Fruit fly (Drosophila melanogaster) S2 (cell line): ENCODE data around the gene sac.

ENCODE experiments used
- CG8478 ChIP-seq: fragments of >200 bp; optimal IDR thresholded peaks from 2 replicates; lab custom pipeline; 2018
- CTCF ChIP-seq, 2 experiments: fragments of >200 bp; optimal IDR thresholded peaks; 2 replicates each; lab custom pipeline; 2018

sac gene

dm6 chr3R:4468926-4469325 is 11.7 kb upstream of the sac start:
- TF ChIP-seq CTCF (optimal IDR thresholded peaks at IDR 0.05; lab: Kevin White, UChicago) (no peak), CG8478 (lab: Kevin White, UChicago) (no peak)

dm6 chr3R:4470695-4471046 is 9.9 kb upstream of the sac start:
- TF ChIP-seq CTCF (optimal IDR thresholded peaks at IDR 0.05; lab: Kevin White, UChicago) (no peak), CG8478 (lab: Kevin White, UChicago) (no peak)

DNA sequence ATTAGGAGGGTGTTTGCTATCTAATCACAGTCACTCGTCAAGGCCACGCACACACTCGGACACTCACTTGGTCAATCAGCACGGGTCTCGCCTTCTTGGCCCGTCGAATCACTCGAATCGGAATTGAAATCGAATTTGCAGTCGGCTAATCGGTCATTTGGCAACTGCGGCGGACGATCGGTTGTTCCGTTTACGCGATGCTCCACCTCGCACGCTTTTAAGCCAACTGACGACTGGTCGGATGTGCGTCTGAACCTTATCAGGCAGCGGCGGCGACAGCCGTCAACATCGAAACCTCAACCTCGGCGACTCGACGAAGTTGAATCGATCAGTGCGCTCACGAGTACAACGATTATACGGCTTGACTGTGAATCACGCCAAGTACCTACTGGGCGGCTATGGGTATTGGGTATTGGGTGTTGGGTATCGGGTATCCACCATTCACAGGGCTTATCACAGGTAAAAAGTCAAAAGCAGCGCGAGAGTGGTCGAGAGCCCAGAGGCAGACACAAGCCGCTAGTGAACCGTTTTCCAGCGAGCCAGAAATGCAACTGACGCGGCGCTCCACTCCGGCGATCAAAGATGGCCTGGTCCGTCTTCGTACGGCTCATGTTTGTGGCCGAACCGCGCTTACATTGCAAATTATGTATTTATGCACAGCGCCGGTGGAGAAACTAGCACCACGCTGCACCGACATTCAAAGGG is 9.4 kb upstream of the sac start:
- TF ChIP-seq CTCF (optimal IDR thresholded peaks at IDR 0.05; lab: Kevin White, UChicago) (no peak), CG8478 (lab: Kevin White, UChicago) (no peak)

dm6 chr3R:4471846-4472693 is 8.5 kb upstream of the sac start:
- TF ChIP-seq CTCF (optimal IDR thresholded peaks at IDR 0.05; lab: Kevin White, UChicago) (no peak), CG8478 (lab: Kevin White, UChicago) (no peak)

- no peak for TF ChIP-seq CTCF (optimal IDR thresholded peaks at IDR 0.05; lab: Kevin White, UChicago)
- no peak for TF ChIP-seq CG8478 (lab: Kevin White, UChicago)
These were observed 8.0 kb upstream of the sac start for dm6 chr3R:4472694-4472975.

dm6 chr3R:4475378-4475777 is 5.2 kb upstream of the sac start:
- TF ChIP-seq CG8478 (lab: Kevin White, UChicago) = no peak
- TF ChIP-seq CTCF (optimal IDR thresholded peaks at IDR 0.05; lab: Kevin White, UChicago) = no peak

DNA sequence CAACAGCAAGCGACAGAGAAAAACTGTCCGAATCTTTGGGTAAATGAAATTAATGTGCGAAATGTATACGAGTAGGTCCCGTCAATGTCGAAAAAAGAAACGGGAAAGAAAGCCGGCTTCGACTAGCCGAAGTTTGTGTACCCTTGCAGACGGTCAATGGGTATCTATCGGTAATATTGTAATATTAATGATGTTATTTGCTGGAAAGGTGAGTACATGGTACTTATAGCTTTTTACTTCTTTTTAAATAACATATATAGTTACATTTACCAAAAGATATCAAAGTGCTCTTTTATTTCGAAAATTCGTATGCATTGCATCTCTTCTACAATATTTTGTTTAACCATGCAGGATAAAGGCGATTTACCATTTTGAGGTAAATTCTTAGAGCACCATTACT is 4.6 kb upstream of the sac start:
- TF ChIP-seq CG8478 (lab: Kevin White, UChicago) (no peak), CTCF (optimal IDR thresholded peaks at IDR 0.05; lab: Kevin White, UChicago) (no peak)

DNA sequence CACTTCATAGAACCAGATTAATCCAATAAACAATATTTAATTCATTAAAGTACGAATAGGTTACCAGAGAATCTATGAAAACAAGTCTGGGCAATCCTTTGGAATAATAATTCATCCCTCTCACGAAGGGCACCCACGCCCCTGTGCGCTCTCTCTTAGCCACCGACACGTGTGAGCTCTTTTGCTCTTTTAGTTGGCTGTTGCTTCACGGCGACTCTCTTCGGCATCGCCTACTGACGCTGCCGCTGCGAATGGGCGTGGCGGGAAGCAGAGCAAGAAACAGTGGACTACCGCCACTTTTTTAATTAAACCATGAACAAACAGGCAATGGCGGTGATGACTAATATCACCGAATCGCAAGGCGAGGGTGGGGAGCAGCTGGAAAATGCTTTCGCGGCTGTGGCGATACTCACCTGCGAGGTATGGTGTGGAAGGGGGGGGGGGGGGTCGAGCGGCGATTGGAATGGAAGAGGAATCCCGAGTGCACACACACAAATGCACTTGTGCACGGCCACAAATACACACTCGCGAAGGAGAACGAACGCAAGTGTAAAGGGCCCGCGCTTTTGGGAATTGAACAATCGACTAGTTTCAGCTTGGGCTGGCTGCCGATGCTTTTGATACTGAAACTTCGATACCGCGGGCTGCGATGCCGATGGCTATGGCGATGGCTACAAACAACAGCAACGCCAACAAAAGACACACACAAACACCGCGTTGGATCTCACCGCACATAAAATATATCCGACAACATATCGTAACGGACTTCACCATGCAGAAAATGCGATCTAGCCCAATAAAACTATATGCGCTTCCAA is 2.2 kb upstream of the sac start:
- TF ChIP-seq CG8478 (lab: Kevin White, UChicago) (no peak), CTCF (optimal IDR thresholded peaks at IDR 0.05; lab: Kevin White, UChicago) (no peak)

DNA sequence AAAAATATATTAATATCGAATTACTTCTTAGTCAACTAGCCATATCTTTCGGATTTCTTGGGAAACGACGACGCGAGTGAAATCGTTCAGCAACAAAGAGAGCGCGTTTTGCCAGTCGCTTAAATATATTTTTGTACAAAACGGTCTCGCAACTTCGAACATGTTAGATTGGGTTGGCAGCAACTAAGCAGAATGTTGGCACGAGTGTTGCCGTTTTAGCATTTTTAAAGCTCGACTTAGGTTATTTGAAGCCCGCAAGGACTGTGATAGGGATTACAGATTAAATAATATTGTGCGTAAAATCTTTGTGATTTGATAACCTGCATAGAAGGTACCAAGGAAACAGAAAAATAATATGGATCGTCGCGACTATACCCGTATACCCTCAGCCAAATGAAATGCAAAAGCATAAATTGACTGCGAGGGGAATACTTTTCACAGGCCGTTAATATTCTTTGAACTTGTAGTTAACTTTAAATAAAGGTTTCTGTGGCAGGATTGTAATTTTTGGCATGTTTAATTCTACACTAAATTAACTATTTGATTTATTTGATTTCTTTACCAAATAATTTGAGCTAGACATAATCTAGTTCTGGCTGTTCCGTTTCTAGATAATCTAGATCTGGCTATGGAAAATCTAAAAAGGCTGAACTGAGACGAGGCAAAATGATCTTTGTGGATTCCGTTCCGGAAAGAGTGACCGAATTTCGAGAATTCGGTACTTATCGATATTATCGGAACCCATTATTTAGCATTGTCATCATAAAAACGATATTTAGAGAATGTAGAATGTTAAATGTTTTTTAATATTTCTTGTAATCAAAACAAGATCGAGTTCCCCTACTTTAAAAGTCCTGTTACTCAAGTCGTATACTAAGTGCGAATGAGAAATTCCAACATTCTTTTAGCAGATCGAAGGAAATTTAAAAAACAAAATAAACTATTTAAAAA is 1.3 kb upstream of the sac start, which contains the start of gene CG31523:
TSS of gene CG31523 (minus strand) at position 170 of the 951 bp plus-strand sequence.
- TF ChIP-seq CG8478 (lab: Kevin White, UChicago) (no peak), CTCF (optimal IDR thresholded peaks at IDR 0.05; lab: Kevin White, UChicago) (peak in 1 of 2 experiments; percentile 28)

- TF ChIP-seq CTCF (optimal IDR thresholded peaks at IDR 0.05; lab: Kevin White, UChicago) (no peak), CG8478 (lab: Kevin White, UChicago) (no peak)
These were observed 4.4 kb downstream of the sac start, which contains the start of gene Fip1 for dm6 chr3R:4484999-4485398. Gene Fip1 (plus strand): TSS chr3R:4485008.

DNA sequence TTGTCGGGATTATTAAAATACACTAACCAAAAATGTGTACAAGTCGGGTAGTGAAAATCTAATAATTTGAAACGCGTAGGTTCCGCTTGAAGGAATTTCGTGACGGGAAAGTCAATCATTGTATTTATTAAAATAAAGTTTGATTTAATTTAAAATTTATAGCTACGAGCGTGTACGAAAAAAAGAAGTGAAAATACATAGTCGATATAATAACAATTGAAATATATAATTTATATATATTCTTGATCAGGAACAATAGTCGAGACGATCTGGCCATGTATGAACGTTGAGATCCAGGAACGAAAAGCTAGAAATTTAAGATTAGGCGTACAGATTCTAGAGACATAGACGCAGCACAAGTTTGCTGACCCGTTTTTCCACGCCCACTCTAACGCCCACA is 25.7 kb downstream of the sac start, which contains the start of gene CG34425:
TSS of gene CG34425 (minus strand) at position 101 of the 400 bp plus-strand sequence.
- TF ChIP-seq CG8478 (lab: Kevin White, UChicago) (no peak), CTCF (optimal IDR thresholded peaks at IDR 0.05; lab: Kevin White, UChicago) (no peak)

dm6 chr3R:4524144-4524784 is 43.7 kb downstream of the sac start:
- TF ChIP-seq CG8478 (lab: Kevin White, UChicago) = no peak
- no peak for TF ChIP-seq CTCF (optimal IDR thresholded peaks at IDR 0.05; lab: Kevin White, UChicago)

DNA sequence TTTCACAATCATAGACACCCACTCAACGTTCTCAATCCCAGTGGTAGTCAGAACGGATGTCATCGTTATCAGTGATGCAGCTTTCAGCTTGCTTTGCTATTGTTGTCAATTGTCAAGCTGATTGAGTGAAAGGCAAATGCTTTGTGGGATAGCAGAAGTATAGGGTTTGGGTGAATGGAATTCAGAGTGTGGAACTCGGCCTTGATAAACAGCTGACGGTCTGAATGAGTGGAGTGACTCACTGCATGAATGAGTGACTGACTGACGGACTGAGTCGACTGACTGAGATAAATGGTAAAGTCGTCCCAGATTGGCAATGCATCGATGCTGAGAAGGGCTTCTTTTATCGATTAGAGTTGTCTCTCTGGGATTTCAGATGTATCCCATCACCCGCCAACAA is 50.4 kb downstream of the sac start:
- no peak for TF ChIP-seq CTCF (optimal IDR thresholded peaks at IDR 0.05; lab: Kevin White, UChicago)
